Fruit fly (Drosophila melanogaster): Measurements from ENCODE around the gene nAChRalpha7.

Gene nAChRalpha7

dm6 chrX:19354628-19355101 is 6.4 kb upstream of the nAChRalpha7 start (continued):
- peak; percentile 49 for TF ChIP-seq CG6808 (GFP tag; optimal IDR thresholded peaks at IDR 0.05)
- TF ChIP-seq vri (GFP tag; optimal IDR thresholded peaks at IDR 0.05): peak; percentile 67
- TF ChIP-seq fd85E (GFP tag; optimal IDR thresholded peaks at IDR 0.05): no peak
- peak; percentile 67 for TF ChIP-seq CG34406 (GFP tag; optimal IDR thresholded peaks at IDR 0.05)
- peak; percentile 64 for TF ChIP-seq CG3919 (GFP tag; optimal IDR thresholded peaks at IDR 0.05)
- TF ChIP-seq CG6163 (GFP tag; IDR thresholded peaks at IDR 0.05): 0 out of 3 replicates have a peak, but pooled peaks have one; percentile 41
- peak; percentile 60; the same call in 1 of the 3 replicates for TF ChIP-seq eg (GFP tag; IDR thresholded peaks at IDR 0.05)
- no peak for TF ChIP-seq CG1621 (tag; optimal IDR thresholded peaks at IDR 0.05)
- peak; percentile 59 for TF ChIP-seq Hr4 (GFP tag; optimal IDR thresholded peaks at IDR 0.05)
- peak; percentile 63 for TF ChIP-seq CG6276 (GFP tag; optimal IDR thresholded peaks at IDR 0.05)
- peak; percentile 65 for TF ChIP-seq achi (GFP tag; optimal IDR thresholded peaks at IDR 0.05)
- TF ChIP-seq acj6 (GFP tag; optimal IDR thresholded peaks at IDR 0.05): peak; percentile 65
- peak; percentile 30 for TF ChIP-seq CG11762 (GFP tag; optimal IDR thresholded peaks at IDR 0.05; ENCODE audit: insufficient read depth)
- peak; percentile 75 for TF ChIP-seq CG32006 (GFP tag; optimal IDR thresholded peaks at IDR 0.05)
- no peak for TF ChIP-seq CG8319 (GFP tag; optimal IDR thresholded peaks at IDR 0.05)
- peak; percentile 67 for TF ChIP-seq Eip75B (GFP tag; optimal IDR thresholded peaks at IDR 0.05)
- TF ChIP-seq Lpt (GFP tag; optimal IDR thresholded peaks at IDR 0.05): peak; percentile 29
- TF ChIP-seq topi (GFP tag; optimal IDR thresholded peaks at IDR 0.05): peak; percentile 85
- peak; percentile 82 for TF ChIP-seq lz (GFP tag; optimal IDR thresholded peaks at IDR 0.05)
- TF ChIP-seq CG9139 (GFP tag; optimal IDR thresholded peaks at IDR 0.05): no peak
- TF ChIP-seq CG8632 (GFP tag; optimal IDR thresholded peaks at IDR 0.05): peak; percentile 56

- peak; percentile 59 for TF ChIP-seq Eip78C (GFP tag)
- TF ChIP-seq Lpt (GFP tag; optimal IDR thresholded peaks at IDR 0.05): peak; percentile 46
- TF ChIP-seq ss (GFP tag; optimal IDR thresholded peaks at IDR 0.05): peak in 1 of 2 experiments; percentile 24
- peak; percentile 54 for TF ChIP-seq CG6163 (GFP tag; IDR thresholded peaks at IDR 0.05)
- no peak for TF ChIP-seq CG10669 (GFP tag; optimal IDR thresholded peaks at IDR 0.05)
- peak; percentile 28 for TF ChIP-seq svp (GFP tag)
- TF ChIP-seq fkh (GFP tag; optimal IDR thresholded peaks at IDR 0.05): peak; percentile 56
- TF ChIP-seq CG8632 (GFP tag; optimal IDR thresholded peaks at IDR 0.05): no peak
- no peak for TF ChIP-seq CG34406 (GFP tag; optimal IDR thresholded peaks at IDR 0.05)
Measured at dm6 chrX:19353442-19354204, 5.4 kb upstream of the nAChRalpha7 start.

- TF ChIP-seq CG11762 (GFP tag; optimal IDR thresholded peaks at IDR 0.05; ENCODE audit: insufficient read depth): no peak
- TF ChIP-seq CG9139 (GFP tag; optimal IDR thresholded peaks at IDR 0.05): no peak
- peak; percentile 17 for TF ChIP-seq Eip75B (GFP tag; optimal IDR thresholded peaks at IDR 0.05)
- no peak for TF ChIP-seq CG10669 (GFP tag; optimal IDR thresholded peaks at IDR 0.05)
- TF ChIP-seq esn (GFP tag; optimal IDR thresholded peaks at IDR 0.05): peak; percentile 35
- TF ChIP-seq dac (GFP tag; optimal IDR thresholded peaks at IDR 0.05): no peak
- TF ChIP-seq salr (GFP tag; optimal IDR thresholded peaks at IDR 0.05): no peak
- TF ChIP-seq CG6808 (GFP tag; optimal IDR thresholded peaks at IDR 0.05): no peak
- peak; percentile 34 for TF ChIP-seq CG10631 (GFP tag; optimal IDR thresholded peaks at IDR 0.05)
- TF ChIP-seq CG3032 (tag; optimal IDR thresholded peaks at IDR 0.05): no peak
- peak; percentile 55 for TF ChIP-seq pdm3 (GFP tag; optimal IDR thresholded peaks at IDR 0.05)
- peak; percentile 40 for TF ChIP-seq achi (GFP tag; optimal IDR thresholded peaks at IDR 0.05)
- peak; percentile 25 for TF ChIP-seq Sox102F (GFP tag; optimal IDR thresholded peaks at IDR 0.05)
- TF ChIP-seq CG31627 (GFP tag; optimal IDR thresholded peaks at IDR 0.05): no peak
- peak; percentile 35 for TF ChIP-seq CG8632 (GFP tag; optimal IDR thresholded peaks at IDR 0.05)
- peak; percentile 44 for TF ChIP-seq CG6276 (GFP tag; optimal IDR thresholded peaks at IDR 0.05)
- TF ChIP-seq CG3919 (GFP tag; optimal IDR thresholded peaks at IDR 0.05): peak; percentile 17
- TF ChIP-seq acj6 (GFP tag; optimal IDR thresholded peaks at IDR 0.05): peak; percentile 38
- TF ChIP-seq vri (GFP tag; optimal IDR thresholded peaks at IDR 0.05): no peak
- no peak for TF ChIP-seq Blimp-1 (GFP tag; optimal IDR thresholded peaks at IDR 0.05)
- no peak; the same call in 2 of the 3 replicates for TF ChIP-seq CG6163 (GFP tag; IDR thresholded peaks at IDR 0.05)
- TF ChIP-seq Lpt (GFP tag; optimal IDR thresholded peaks at IDR 0.05): no peak
- no peak for TF ChIP-seq fd85E (GFP tag; optimal IDR thresholded peaks at IDR 0.05)
- TF ChIP-seq topi (GFP tag; optimal IDR thresholded peaks at IDR 0.05): peak; percentile 48
- TF ChIP-seq spab (GFP tag; optimal IDR thresholded peaks at IDR 0.05): no peak
- TF ChIP-seq Eip93F (GFP tag; optimal IDR thresholded peaks at IDR 0.05): no peak
- TF ChIP-seq CG6792 (GFP tag; optimal IDR thresholded peaks at IDR 0.05): peak; percentile 34
- TF ChIP-seq CG34406 (GFP tag; optimal IDR thresholded peaks at IDR 0.05): peak; percentile 21
- TF ChIP-seq Gug (GFP tag; IDR thresholded peaks at IDR 0.05): no peak
- TF ChIP-seq svp (GFP tag): peak; percentile 76
- no peak for TF ChIP-seq CG6854 (GFP tag; optimal IDR thresholded peaks at IDR 0.05)
- no peak for TF ChIP-seq CG11294 (GFP tag; IDR thresholded peaks at IDR 0.05)
- TF ChIP-seq eg (GFP tag; IDR thresholded peaks at IDR 0.05): peak; percentile 56; the same call in 1 of the 3 replicates
- no peak for TF ChIP-seq ss (GFP tag; optimal IDR thresholded peaks at IDR 0.05)
Measured at dm6 chrX:19352830-19353441, 4.7 kb upstream of the nAChRalpha7 start, which contains the start of gene kek5. TSS of gene kek5 (plus strand) at chrX:19353181.
